Worm (Caenorhabditis elegans): ENCODE measurements around the gene Y53F4A.2.

Gene Y53F4A.2

ce11 chrII:14851483-14851882, 25.5 kb downstream of the Y53F4A.2 start, which contains the start of gene R05H10.1:
R05H10.1 (plus strand) TSS chrII:14851816.
- TF ChIP-seq mls-2 (tag; optimal IDR thresholded peaks at IDR 0.05): no peak
- TF ChIP-seq nhr-2 (tag; optimal IDR thresholded peaks at IDR 0.05): no peak
- TF ChIP-seq sem-2 (GFP tag; optimal IDR thresholded peaks at IDR 0.05): no peak
- TF ChIP-seq ces-1 (GFP tag; optimal IDR thresholded peaks at IDR 0.05): no peak
- no peak for TF ChIP-seq unc-39 (tag; optimal IDR thresholded peaks at IDR 0.05)
- no peak for TF ChIP-seq mep-1 (tag; optimal IDR thresholded peaks at IDR 0.05)
- TF ChIP-seq nhr-12 (tag; optimal IDR thresholded peaks at IDR 0.05): no peak
- no peak for TF ChIP-seq flh-1 (GFP tag; optimal IDR thresholded peaks at IDR 0.05)
- no peak for TF ChIP-seq pha-4 (tag; optimal IDR thresholded peaks at IDR 0.05)
- no peak for TF ChIP-seq elt-1 (tag; optimal IDR thresholded peaks at IDR 0.05; ENCODE audit: borderline replicate concordance, insufficient read depth)

- TF ChIP-seq cnd-1 (tag; optimal IDR thresholded peaks at IDR 0.05): no peak
- TF ChIP-seq elt-1 (tag; optimal IDR thresholded peaks at IDR 0.05; ENCODE audit: borderline replicate concordance, insufficient read depth): no peak
- TF ChIP-seq blmp-1 (tag; optimal IDR thresholded peaks at IDR 0.05): no peak
- TF ChIP-seq nhr-2 (tag; optimal IDR thresholded peaks at IDR 0.05): no peak
- no peak for TF ChIP-seq hlh-1 (tag; optimal IDR thresholded peaks at IDR 0.05)
- TF ChIP-seq sptf-1 (tag; optimal IDR thresholded peaks at IDR 0.05): no peak
- TF ChIP-seq ham-2 (GFP tag; optimal IDR thresholded peaks at IDR 0.05): no peak
- TF ChIP-seq sem-2 (GFP tag; optimal IDR thresholded peaks at IDR 0.05): no peak
- TF ChIP-seq ztf-11 (tag; optimal IDR thresholded peaks at IDR 0.05): no peak
- no peak for TF ChIP-seq ceh-83 (GFP tag; optimal IDR thresholded peaks at IDR 0.05)
- TF ChIP-seq elt-3 (tag; optimal IDR thresholded peaks at IDR 0.05): no peak
- no peak for TF ChIP-seq zip-8 (tag; optimal IDR thresholded peaks at IDR 0.05)
- TF ChIP-seq nhr-28 (tag; optimal IDR thresholded peaks at IDR 0.05): no peak
- no peak for TF ChIP-seq nhr-12 (tag; optimal IDR thresholded peaks at IDR 0.05)
- no peak for TF ChIP-seq unc-120 (tag; optimal IDR thresholded peaks at IDR 0.05; ENCODE audit: poor library complexity, severe bottlenecking)
- TF ChIP-seq pha-4 (tag; optimal IDR thresholded peaks at IDR 0.05): no peak
- no peak for TF ChIP-seq mls-2 (tag; optimal IDR thresholded peaks at IDR 0.05)
- TF ChIP-seq ceh-39 (tag; optimal IDR thresholded peaks at IDR 0.05): no peak
- no peak for TF ChIP-seq nhr-237 (tag; optimal IDR thresholded peaks at IDR 0.05)
Observed at ce11 chrII:14849897-14850296, 27.1 kb downstream of the Y53F4A.2 start.

- TF ChIP-seq M03D4.4 (tag; optimal IDR thresholded peaks at IDR 0.05) (no peak), nhr-28 (tag; optimal IDR thresholded peaks at IDR 0.05) (no peak), nhr-12 (tag; optimal IDR thresholded peaks at IDR 0.05) (no peak), pha-4 (tag; optimal IDR thresholded peaks at IDR 0.05) (no peak), nhr-76 (tag; optimal IDR thresholded peaks at IDR 0.05) (no peak), zip-8 (tag; optimal IDR thresholded peaks at IDR 0.05) (no peak)
Observed at ce11 chrII:14844253-14844652, 32.7 kb downstream of the Y53F4A.2 start.

ce11 chrII:14843016-14843415, 33.9 kb downstream of the Y53F4A.2 start, which contains the start of gene cdh-7:
cdh-7 (plus strand) TSS chrII:14843229.
- no peak for TF ChIP-seq cnd-1 (tag; optimal IDR thresholded peaks at IDR 0.05)
- TF ChIP-seq ztf-11 (tag; optimal IDR thresholded peaks at IDR 0.05): no peak
- TF ChIP-seq drap-1 (GFP tag; optimal IDR thresholded peaks at IDR 0.05): no peak
- no peak for TF ChIP-seq nhr-76 (tag; optimal IDR thresholded peaks at IDR 0.05)
- TF ChIP-seq flh-1 (GFP tag; optimal IDR thresholded peaks at IDR 0.05): no peak
- TF ChIP-seq nhr-28 (tag; optimal IDR thresholded peaks at IDR 0.05): no peak
- no peak for TF ChIP-seq tbx-8 (GFP tag; optimal IDR thresholded peaks at IDR 0.05)
- TF ChIP-seq unc-120 (tag; optimal IDR thresholded peaks at IDR 0.05; ENCODE audit: poor library complexity, severe bottlenecking): no peak
- TF ChIP-seq zip-8 (tag; optimal IDR thresholded peaks at IDR 0.05): no peak

- TF ChIP-seq nhr-28 (tag; optimal IDR thresholded peaks at IDR 0.05) (no peak), pha-4 (tag; optimal IDR thresholded peaks at IDR 0.05) (no peak), bed-3 (GFP tag; optimal IDR thresholded peaks at IDR 0.05) (no peak), ztf-11 (tag; optimal IDR thresholded peaks at IDR 0.05) (no peak), drap-1 (GFP tag; optimal IDR thresholded peaks at IDR 0.05) (no peak)
Observed at ce11 chrII:14841253-14841652, 35.7 kb downstream of the Y53F4A.2 start.

ce11 chrII:14838596-14839215, 38.2 kb downstream of the Y53F4A.2 start:
- TF ChIP-seq nhr-2 (tag; optimal IDR thresholded peaks at IDR 0.05): no peak
- TF ChIP-seq mls-2 (tag; optimal IDR thresholded peaks at IDR 0.05): no peak
- TF ChIP-seq tbx-8 (GFP tag; optimal IDR thresholded peaks at IDR 0.05): no peak
- TF ChIP-seq lin-13 (tag; optimal IDR thresholded peaks at IDR 0.05): no peak
- no peak for TF ChIP-seq ces-1 (GFP tag; optimal IDR thresholded peaks at IDR 0.05)
- TF ChIP-seq drap-1 (GFP tag; optimal IDR thresholded peaks at IDR 0.05): no peak
- no peak for TF ChIP-seq snpc-4 (tag; optimal IDR thresholded peaks at IDR 0.05)
- TF ChIP-seq cnd-1 (tag; optimal IDR thresholded peaks at IDR 0.05): no peak
- no peak for TF ChIP-seq ceh-39 (tag; optimal IDR thresholded peaks at IDR 0.05)
- TF ChIP-seq ztf-11 (tag; optimal IDR thresholded peaks at IDR 0.05): no peak
- TF ChIP-seq nhr-237 (tag; optimal IDR thresholded peaks at IDR 0.05): no peak
- no peak for TF ChIP-seq unc-39 (tag; optimal IDR thresholded peaks at IDR 0.05)
- TF ChIP-seq lsy-2 (tag; optimal IDR thresholded peaks at IDR 0.05): no peak
- TF ChIP-seq elt-1 (tag; optimal IDR thresholded peaks at IDR 0.05; ENCODE audit: borderline replicate concordance, insufficient read depth): no peak
- no peak for TF ChIP-seq pha-4 (tag; optimal IDR thresholded peaks at IDR 0.05)
- no peak for TF ChIP-seq sptf-1 (tag; optimal IDR thresholded peaks at IDR 0.05)
- no peak for TF ChIP-seq elt-3 (tag; optimal IDR thresholded peaks at IDR 0.05)

Measured in whole organism, mixed stage, embryonic.